Worm (Caenorhabditis elegans) whole organism, young adult: Measurements from ENCODE around the gene C48A7.16.

Experiments
- ets-4 ChIP-seq: fragments of 200-800 bp; sonication (Bioruptor generic); optimal IDR thresholded peaks from 2 replicates; lab custom pipeline; 2018; ENCODE audit warnings: mild to moderate bottlenecking, missing genetic modification characterization, missing compliant biosample characterization
- lag-1 ChIP-seq: fragments of 200-800 bp; sonication (Bioruptor generic); IDR thresholded peaks from 2 replicates; pipeline ENCODE4 v1.3.6; 2022; ENCODE audit warnings: missing genetic modification reagents, missing genetic modification characterization, missing compliant biosample characterization
- sea-2 ChIP-seq: fragments of 200-800 bp; sonication (Bioruptor generic); IDR thresholded peaks from 2 replicates; pipeline ENCODE4 v1.3.6; 2022; ENCODE audit warnings: missing genetic modification characterization, missing compliant biosample characterization

- TF ChIP-seq ets-4, result no peak
- no peak for TF ChIP-seq lag-1 (GFP tag; lab: Robert Waterston, UW)
- TF ChIP-seq sea-2 (GFP tag; lab: Robert Waterston, UW), result no peak
Observed at ce11 chrIV:7445995-7446394, 40.7 kb downstream of the C48A7.16 start, which contains the start of gene B0496.1.
